Worm (Caenorhabditis elegans): ENCODE measurements around the gene clec-182.
A peak's percentile ranks its signal among the peaks of the same experiment; 100 is the strongest.

clec-182 gene

ce11 chrIV:8821147-8821546 is 23.0 kb upstream of the clec-182 start, which contains the start of gene T28C6.5:
Gene T28C6.5 (plus strand): TSS chrIV:8821447.
- TF ChIP-seq pax-1 (tag; optimal IDR thresholded peaks at IDR 0.05), result no peak
- TF ChIP-seq ceh-14 (tag; optimal IDR thresholded peaks at IDR 0.05), result no peak
- TF ChIP-seq mec-3 (tag; optimal IDR thresholded peaks at IDR 0.05; ENCODE audit: borderline replicate concordance), result no peak
- no peak for TF ChIP-seq rnt-1 (tag; optimal IDR thresholded peaks at IDR 0.05)
- no peak for TF ChIP-seq tbx-2 (tag; optimal IDR thresholded peaks at IDR 0.05)
- TF ChIP-seq ceh-19 (GFP tag; optimal IDR thresholded peaks at IDR 0.05), result no peak
- TF ChIP-seq ceh-45 (GFP tag; IDR thresholded peaks at IDR 0.05), result no peak
- TF ChIP-seq pag-3 (tag; optimal IDR thresholded peaks at IDR 0.05; ENCODE audit: borderline replicate concordance), result no peak
- TF ChIP-seq ama-1 (optimal IDR thresholded peaks at IDR 0.05), result no peak
- no peak for TF ChIP-seq che-1 (tag; optimal IDR thresholded peaks at IDR 0.05)

DNA sequence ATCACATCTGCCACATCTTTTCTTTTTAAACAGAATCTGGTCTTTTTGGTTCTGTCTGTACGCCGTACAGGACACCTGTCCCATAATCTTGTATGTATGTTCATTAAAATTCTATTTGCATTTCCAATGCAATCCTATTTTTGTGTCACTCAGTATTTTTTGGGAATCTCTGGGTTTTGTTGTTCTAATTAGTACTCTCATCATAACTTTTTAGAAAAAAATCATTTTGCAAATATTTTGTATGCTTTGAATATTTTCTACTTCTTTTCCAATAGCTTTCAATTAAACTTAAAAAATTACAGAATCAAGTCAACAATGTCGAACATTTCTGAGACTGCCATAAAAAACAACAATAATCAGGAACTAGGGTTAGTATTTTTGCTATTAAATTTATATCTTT is 21.9 kb upstream of the clec-182 start, which contains the start of gene T28C6.3:
T28C6.3 (plus strand) TSS at position 301 of the 400 bp plus-strand sequence.
- no peak for TF ChIP-seq dmd-4 (tag; optimal IDR thresholded peaks at IDR 0.05; ENCODE audit: borderline replicate concordance)

DNA sequence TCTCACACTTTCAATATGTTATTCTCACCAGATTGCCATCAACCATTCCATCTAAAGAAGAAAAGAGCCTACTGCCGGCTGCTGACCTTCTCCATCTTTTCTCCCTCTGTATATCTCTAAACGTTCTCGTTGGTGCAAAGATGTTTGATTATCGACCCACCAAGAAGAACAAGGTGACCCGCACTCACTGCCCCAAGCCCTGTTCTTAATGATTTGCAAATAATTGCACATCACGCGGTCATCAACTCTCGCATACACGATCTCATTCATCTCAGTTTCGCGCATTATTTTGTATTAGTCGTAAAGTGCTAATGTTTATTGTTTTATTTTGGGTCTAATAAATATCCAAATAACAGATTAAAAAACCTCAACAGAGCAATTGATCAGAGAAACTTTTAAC is 21.3 kb upstream of the clec-182 start:
- TF ChIP-seq elt-2 (tag; optimal IDR thresholded peaks at IDR 0.05) (peak; percentile 24), pax-1 (tag; optimal IDR thresholded peaks at IDR 0.05) (no peak), unc-3 (GFP tag; conservative IDR thresholded peaks at IDR 0.05) (no peak), unc-3 (tag; optimal IDR thresholded peaks at IDR 0.05) (no peak)

DNA sequence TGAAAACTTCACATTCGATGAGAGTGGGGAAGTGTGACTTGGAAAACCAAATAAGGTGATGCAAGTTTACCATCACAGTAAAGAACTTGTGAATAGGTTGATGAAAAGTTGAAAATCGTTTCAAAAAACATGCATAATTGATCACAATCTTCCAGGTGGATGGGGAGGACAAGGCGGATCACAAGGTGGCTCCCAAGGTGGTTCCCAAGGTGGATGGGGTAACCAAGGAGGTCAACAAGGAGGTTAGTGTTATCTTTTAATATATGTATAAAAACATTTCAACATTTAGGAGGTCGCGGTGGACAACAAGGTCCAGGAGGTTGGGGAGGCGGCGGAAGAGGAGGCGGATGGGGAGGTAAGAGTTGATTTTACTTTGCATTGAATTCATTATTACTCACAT is 19.5 kb upstream of the clec-182 start, which contains the start of gene T28C6.10:
T28C6.10 (plus strand) TSS at position 301 of the 400 bp plus-strand sequence.
- TF ChIP-seq elt-2 (tag; optimal IDR thresholded peaks at IDR 0.05) (no peak), pros-1 (tag; optimal IDR thresholded peaks at IDR 0.05) (no peak), pqm-1 (tag; optimal IDR thresholded peaks at IDR 0.05) (no peak), ceh-22 (tag; optimal IDR thresholded peaks at IDR 0.05) (no peak), che-1 (tag; optimal IDR thresholded peaks at IDR 0.05) (no peak), ama-1 (optimal IDR thresholded peaks at IDR 0.05) (no peak), ceh-2 (tag; optimal IDR thresholded peaks at IDR 0.05) (no peak), pat-9 (tag; optimal IDR thresholded peaks at IDR 0.05) (no peak), unc-42 (tag; optimal IDR thresholded peaks at IDR 0.05) (no peak), K09A11.1 (tag; optimal IDR thresholded peaks at IDR 0.05; ENCODE audit: insufficient read depth) (no peak), T23F11.4 (GFP tag; optimal IDR thresholded peaks at IDR 0.05) (no peak), hlh-6 (tag; optimal IDR thresholded peaks at IDR 0.05) (no peak), ceh-18 (tag; optimal IDR thresholded peaks at IDR 0.05) (no peak), ceh-19 (GFP tag; optimal IDR thresholded peaks at IDR 0.05) (no peak), lin-11 (tag; optimal IDR thresholded peaks at IDR 0.05) (no peak), ceh-45 (GFP tag; IDR thresholded peaks at IDR 0.05) (no peak), C38D4.7 (GFP tag; optimal IDR thresholded peaks at IDR 0.05) (no peak), ceh-14 (tag; optimal IDR thresholded peaks at IDR 0.05) (no peak), unc-86 (tag; optimal IDR thresholded peaks at IDR 0.05) (no peak), ceh-34 (tag; optimal IDR thresholded peaks at IDR 0.05) (no peak)

DNA sequence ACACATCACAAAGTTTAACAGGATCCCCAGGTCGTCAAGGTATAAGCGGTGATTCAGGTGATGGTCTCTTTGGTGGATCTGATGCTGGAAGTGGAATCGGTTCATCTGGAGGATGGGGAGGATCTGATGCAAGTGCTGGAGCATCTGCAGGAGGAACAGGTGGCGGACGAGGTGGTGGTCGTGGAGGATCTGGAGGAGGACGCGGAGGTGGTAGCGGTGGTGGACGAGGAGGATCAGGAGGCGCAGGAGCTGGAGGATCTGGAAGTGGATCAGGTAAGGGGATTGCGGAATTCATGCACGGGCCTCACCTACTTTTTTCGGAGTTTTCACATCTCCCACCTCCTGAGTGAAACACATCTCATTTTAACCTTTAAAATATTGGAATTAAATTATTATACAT is 18.5 kb upstream of the clec-182 start:
- TF ChIP-seq tbx-2 (tag; optimal IDR thresholded peaks at IDR 0.05) (no peak), elt-2 (tag; optimal IDR thresholded peaks at IDR 0.05) (no peak), ref-2 (tag; optimal IDR thresholded peaks at IDR 0.05) (no peak), sox-2 (GFP tag; IDR thresholded peaks at IDR 0.05) (no peak), madf-2 (tag; optimal IDR thresholded peaks at IDR 0.05) (no peak), K09A11.1 (tag; optimal IDR thresholded peaks at IDR 0.05; ENCODE audit: insufficient read depth) (no peak), ceh-48 (tag; optimal IDR thresholded peaks at IDR 0.05) (no peak), T23F11.4 (GFP tag; optimal IDR thresholded peaks at IDR 0.05) (no peak), ceh-24 (tag; optimal IDR thresholded peaks at IDR 0.05) (no peak), pha-4 (tag; optimal IDR thresholded peaks at IDR 0.05) (no peak), unc-55 (GFP tag; optimal IDR thresholded peaks at IDR 0.05) (no peak), hlh-8 (tag; optimal IDR thresholded peaks at IDR 0.05) (no peak), che-1 (tag; optimal IDR thresholded peaks at IDR 0.05) (no peak), nhr-232 (tag; optimal IDR thresholded peaks at IDR 0.05) (no peak), hlh-6 (tag; optimal IDR thresholded peaks at IDR 0.05) (no peak), mec-3 (tag; optimal IDR thresholded peaks at IDR 0.05; ENCODE audit: borderline replicate concordance) (no peak)
